Worm (Caenorhabditis elegans) whole organism, L2 larva: ENCODE data around the gene phat-7.

Experiments used
- C34F6.9 ChIP-seq: fragments of 150-350 bp; optimal IDR thresholded peaks from 2 replicates; lab custom pipeline; 2014; ENCODE audit warnings: missing biosample characterization, missing genetic modification characterization
- F13H6.1 ChIP-seq: sonication (generic microtip); optimal IDR thresholded peaks from 2 replicates; lab custom pipeline; 2016; ENCODE audit warnings: missing genetic modification characterization, missing compliant biosample characterization
- R02D3.7 ChIP-seq: fragments of 150-350 bp; optimal IDR thresholded peaks from 2 replicates; lab custom pipeline; 2014; ENCODE audit warnings: missing biosample characterization, missing genetic modification characterization
- ZK546.5 ChIP-seq: sonication (generic microtip); optimal IDR thresholded peaks from 2 replicates; lab custom pipeline; 2017; ENCODE audit warnings: missing biosample characterization, missing genetic modification characterization
- alr-1 ChIP-seq: fragments of 150-350 bp; optimal IDR thresholded peaks from 2 replicates; lab custom pipeline; 2014; ENCODE audit warnings: missing biosample characterization, missing genetic modification characterization
- aly-2 ChIP-seq: fragments of 150-350 bp; optimal IDR thresholded peaks from 2 replicates; lab custom pipeline; 2014; ENCODE audit warnings: missing biosample characterization, missing genetic modification characterization
- ceh-82 ChIP-seq: fragments of 150-350 bp; optimal IDR thresholded peaks from 2 replicates; lab custom pipeline; 2014; ENCODE audit warnings: missing biosample characterization, missing genetic modification characterization
- elt-1 ChIP-seq: fragments of 150-350 bp; optimal IDR thresholded peaks from 2 replicates; lab custom pipeline; 2014; ENCODE audit warnings: missing biosample characterization, missing genetic modification characterization
- elt-3 ChIP-seq: sonication (generic microtip); optimal IDR thresholded peaks from 2 replicates; lab custom pipeline; 2017; ENCODE audit warnings: missing biosample characterization, missing genetic modification characterization
- fos-1 ChIP-seq: fragments of 150-350 bp; optimal IDR thresholded peaks from 2 replicates; lab custom pipeline; 2014; ENCODE audit warnings: missing biosample characterization, missing genetic modification characterization
- gmeb-1 ChIP-seq: fragments of 150-350 bp; optimal IDR thresholded peaks from 2 replicates; lab custom pipeline; 2014; ENCODE audit warnings: missing biosample characterization, missing genetic modification characterization
- lin-11 ChIP-seq: fragments of 150-350 bp; sonication (generic microtip); optimal IDR thresholded peaks from 2 replicates; lab custom pipeline; 2014; ENCODE audit warnings: missing biosample characterization, missing genetic modification characterization, inconsistent platforms, mixed read lengths
- lin-39 ChIP-seq: fragments of 150-350 bp; optimal IDR thresholded peaks from 2 replicates; lab custom pipeline; 2014; ENCODE audit warnings: missing biosample characterization, missing genetic modification reagents, missing genetic modification characterization
- lsy-2 ChIP-seq, 2 experiments: fragments of 150-350 bp in 1 of 2; sonication (generic microtip) in 1 of 2; optimal IDR thresholded peaks; 2 replicates each; lab custom pipeline; 2014 to 2017; ENCODE audit warnings: missing biosample characterization in 2 of 2, missing genetic modification characterization in 2 of 2
- mab-5 ChIP-seq: fragments of 150-350 bp; optimal IDR thresholded peaks from 2 replicates; lab custom pipeline; 2014; ENCODE audit warnings: missing biosample characterization, missing genetic modification characterization
- mdl-1 ChIP-seq, 2 experiments: fragments of 150-350 bp in 1 of 2; sonication (generic microtip) in 1 of 2; optimal IDR thresholded peaks; 2 replicates each; lab custom pipeline; 2017; ENCODE audit warnings: missing biosample characterization in 2 of 2, missing genetic modification characterization in 2 of 2
- nhr-10 ChIP-seq: sonication (generic microtip); optimal IDR thresholded peaks from 2 replicates; lab custom pipeline; 2017; ENCODE audit warnings: missing biosample characterization, missing genetic modification characterization
- nhr-11 ChIP-seq: fragments of 150-350 bp; optimal IDR thresholded peaks from 2 replicates; lab custom pipeline; 2014; ENCODE audit warnings: missing biosample characterization, missing genetic modification characterization
- nhr-12 ChIP-seq: fragments of 150-350 bp; optimal IDR thresholded peaks from 2 replicates; lab custom pipeline; 2014; ENCODE audit warnings: missing biosample characterization, missing genetic modification characterization
- nhr-129 ChIP-seq: fragments of 150-350 bp; optimal IDR thresholded peaks from 2 replicates; lab custom pipeline; 2014; ENCODE audit warnings: missing biosample characterization, missing genetic modification characterization
- nhr-21 ChIP-seq: fragments of 150-350 bp; optimal IDR thresholded peaks from 2 replicates; lab custom pipeline; 2014; ENCODE audit warnings: missing biosample characterization, missing genetic modification characterization
- nhr-23 ChIP-seq: fragments of 150-350 bp; optimal IDR thresholded peaks from 2 replicates; lab custom pipeline; 2014; ENCODE audit warnings: missing biosample characterization, missing genetic modification reagents, missing genetic modification characterization
- nhr-237 ChIP-seq: fragments of 150-350 bp; optimal IDR thresholded peaks from 2 replicates; lab custom pipeline; 2014; ENCODE audit warnings: missing biosample characterization, missing genetic modification characterization
- nhr-25 ChIP-seq: fragments of 150-350 bp; sonication (generic microtip); optimal IDR thresholded peaks from 3 replicates; lab custom pipeline; 2014; ENCODE audit warnings: missing biosample characterization, missing genetic modification characterization
- nhr-6 ChIP-seq: fragments of 150-350 bp; optimal IDR thresholded peaks from 2 replicates; lab custom pipeline; 2014; ENCODE audit warnings: missing biosample characterization, missing genetic modification characterization
- sem-4 ChIP-seq: fragments of 150-350 bp; optimal IDR thresholded peaks from 2 replicates; lab custom pipeline; 2014; ENCODE audit warnings: missing biosample characterization, missing genetic modification reagents, missing genetic modification characterization
- skn-1 ChIP-seq: sonication (generic microtip); optimal IDR thresholded peaks from 2 replicates; lab custom pipeline; 2017; ENCODE audit warnings: missing biosample characterization, missing genetic modification characterization
- sma-3 ChIP-seq: sonication (generic microtip); optimal IDR thresholded peaks from 2 replicates; lab custom pipeline; 2016; ENCODE audit warnings: missing genetic modification reagents, missing genetic modification characterization, missing compliant biosample characterization
- sma-9 ChIP-seq, 2 experiments: fragments of 150-350 bp in 1 of 2; sonication (generic microtip) in 1 of 2; optimal IDR thresholded peaks; 2 replicates each; lab custom pipeline; 2014 to 2016; ENCODE audit warnings: missing genetic modification characterization in 2 of 2, mild to moderate bottlenecking in 1 of 2, missing biosample characterization in 1 of 2, missing compliant biosample characterization in 1 of 2, missing genetic modification reagents in 1 of 2, moderate library complexity in 1 of 2
- snpc-4 ChIP-seq: fragments of 150-350 bp; optimal IDR thresholded peaks from 2 replicates; lab custom pipeline; 2014; ENCODE audit warnings: missing biosample characterization, missing genetic modification characterization
- unc-55 ChIP-seq: fragments of 150-350 bp; sonication (generic microtip); optimal IDR thresholded peaks from 3 replicates; lab custom pipeline; 2014; ENCODE audit warnings: missing biosample characterization, missing genetic modification reagents, missing genetic modification characterization
- unc-62 ChIP-seq: fragments of 150-350 bp; optimal IDR thresholded peaks from 2 replicates; lab custom pipeline; 2014; ENCODE audit warnings: missing biosample characterization, missing genetic modification reagents, missing genetic modification characterization
- zag-1 ChIP-seq: fragments of 150-350 bp; optimal IDR thresholded peaks from 2 replicates; lab custom pipeline; 2014; ENCODE audit warnings: missing biosample characterization, missing genetic modification characterization
- ztf-1 ChIP-seq: fragments of 200-800 bp; sonication (Bioruptor generic); conservative IDR thresholded peaks from 2 replicates; pipeline ENCODE4 v1.3.6; 2022; ENCODE audit warnings: missing genetic modification characterization, missing compliant biosample characterization
- ztf-11 ChIP-seq: sonication (generic microtip); optimal IDR thresholded peaks from 2 replicates; lab custom pipeline; 2017; ENCODE audit warnings: missing biosample characterization, missing genetic modification characterization

phat-7 gene

ce11 chrV:4035811-4036210 lies 10.4 kb upstream of the phat-7 start, which contains the start of gene C49G7.13:
Gene C49G7.13, plus strand, starts transcription at chrV:4036111.
- TF ChIP-seq gmeb-1 (tag; lab: Kevin White, UChicago) (no peak), nhr-23 (tag; lab: Kevin White, UChicago) (no peak), ztf-11 (tag; lab: Kevin White, UChicago) (no peak), nhr-11 (tag; lab: Kevin White, UChicago) (no peak), sma-9 (GFP tag; optimal IDR thresholded peaks at IDR 0.05; lab: Kevin White, UChicago) (no peak), sma-9 (tag; optimal IDR thresholded peaks at IDR 0.05; lab: Kevin White, UChicago) (no peak), ztf-1 (no peak), lin-11 (no peak), nhr-12 (tag; lab: Kevin White, UChicago) (no peak), unc-62 (GFP tag; lab: Kevin White, UChicago) (no peak), F13H6.1 (tag; lab: Kevin White, UChicago) (no peak), ZK546.5 (tag; lab: Kevin White, UChicago) (no peak), nhr-6 (tag; lab: Kevin White, UChicago) (no peak), nhr-25 (tag; lab: Kevin White, UChicago) (no peak), nhr-237 (no peak), fos-1 (no peak), R02D3.7 (tag; lab: Kevin White, UChicago) (no peak), mdl-1 (tag; optimal IDR thresholded peaks at IDR 0.05; lab: Kevin White, UChicago) (no peak), lsy-2 (tag; optimal IDR thresholded peaks at IDR 0.05; lab: Kevin White, UChicago) (no peak), alr-1 (tag; lab: Kevin White, UChicago) (no peak), zag-1 (tag; lab: Kevin White, UChicago) (no peak)
- TF ChIP-seq, all 48 proteins: peak for 0

ce11 chrV:4038110-4038509 lies 8.1 kb upstream of the phat-7 start, which contains the start of gene C49G7.12:
Gene C49G7.12, plus strand, starts transcription at chrV:4038410.
- TF ChIP-seq snpc-4 (tag; lab: Kevin White, UChicago) (no peak), fos-1 (no peak), sma-9 (GFP tag; optimal IDR thresholded peaks at IDR 0.05; lab: Kevin White, UChicago) (no peak), sma-9 (tag; optimal IDR thresholded peaks at IDR 0.05; lab: Kevin White, UChicago) (no peak)

- TF ChIP-seq nhr-129 (tag; lab: Kevin White, UChicago): peak; percentile 69
- no peak for TF ChIP-seq aly-2
- TF ChIP-seq sem-4 (tag; lab: Kevin White, UChicago): no peak
- TF ChIP-seq, all 48 proteins: peak for 1
These were observed 7.7 kb upstream of the phat-7 start for ce11 chrV:4038557-4038956.

- TF ChIP-seq nhr-237: no peak
- TF ChIP-seq unc-55: peak; percentile 35
- TF ChIP-seq nhr-129 (tag; lab: Kevin White, UChicago): peak; percentile 100
- no peak for TF ChIP-seq elt-3
- no peak for TF ChIP-seq alr-1 (tag; lab: Kevin White, UChicago)
- no peak for TF ChIP-seq snpc-4 (tag; lab: Kevin White, UChicago)
- no peak for TF ChIP-seq gmeb-1 (tag; lab: Kevin White, UChicago)
- no peak for TF ChIP-seq lin-11
- TF ChIP-seq lin-39 (tag; lab: Kevin White, UChicago): no peak
- TF ChIP-seq fos-1: peak; percentile 2
- TF ChIP-seq ceh-82: no peak
- TF ChIP-seq C34F6.9 (tag; lab: Kevin White, UChicago): peak; percentile 24
- TF ChIP-seq mab-5: no peak
- no peak for TF ChIP-seq nhr-21 (tag; lab: Kevin White, UChicago)
- TF ChIP-seq lsy-2 (tag; optimal IDR thresholded peaks at IDR 0.05; lab: Kevin White, UChicago): no peak
- no peak for TF ChIP-seq nhr-11 (tag; lab: Kevin White, UChicago)
- no peak for TF ChIP-seq aly-2
- no peak for TF ChIP-seq nhr-6 (tag; lab: Kevin White, UChicago)
- TF ChIP-seq elt-1 (tag; lab: Kevin White, UChicago): no peak
- no peak for TF ChIP-seq skn-1
- no peak for TF ChIP-seq nhr-10 (tag; lab: Kevin White, UChicago)
These were observed 4.3 kb upstream of the phat-7 start, which contains the start of the genes C49G7.10 and irg-2 for ce11 chrV:4041853-4042424. Gene C49G7.10, minus strand, starts transcription at chrV:4042021. Gene irg-2, plus strand, starts transcription at chrV:4042181.

- TF ChIP-seq sma-3 (GFP tag; lab: Kevin White, UChicago): no peak
- no peak for TF ChIP-seq nhr-10 (tag; lab: Kevin White, UChicago)
- TF ChIP-seq nhr-21 (tag; lab: Kevin White, UChicago): no peak
- TF ChIP-seq nhr-6 (tag; lab: Kevin White, UChicago): no peak
- TF ChIP-seq sem-4 (tag; lab: Kevin White, UChicago): no peak
- no peak for TF ChIP-seq C34F6.9 (tag; lab: Kevin White, UChicago)
- TF ChIP-seq nhr-12 (tag; lab: Kevin White, UChicago): no peak
- TF ChIP-seq, all 48 proteins: peak for 0
These were observed 2.6 kb upstream of the phat-7 start, which contains the start of gene phat-3 for ce11 chrV:4043632-4044031. Gene phat-3, plus strand, starts transcription at chrV:4043932.
